Comparison of ENCODE assay signal across 2 worm cellular contexts in genomic region chrX:6656251-6656650, ce11.
TF ChIP-seq lines count a peak whose summit lies in the region.

No protein-coding gene starts in this region.

TF ChIP-seq in whole organism, L3 larva, 47 proteins besides CTCF, POLR2A, EP300 and RAD21:
- TF ChIP-seq hmg-11 (tag; optimal IDR thresholded peaks at IDR 0.05; lab: Kevin White, UChicago), result no peak
- TF ChIP-seq pqm-1 (tag; optimal IDR thresholded peaks at IDR 0.05; lab: Kevin White, UChicago), result peak; percentile 60
- TF ChIP-seq nhr-76 (tag; optimal IDR thresholded peaks at IDR 0.05; lab: Kevin White, UChicago), result no peak
- TF ChIP-seq elt-3 (tag; optimal IDR thresholded peaks at IDR 0.05; lab: Kevin White, UChicago), result no peak
- no peak for TF ChIP-seq lsy-12 (tag; optimal IDR thresholded peaks at IDR 0.05; lab: Kevin White, UChicago)
- no peak for TF ChIP-seq mml-1 (tag; optimal IDR thresholded peaks at IDR 0.05; lab: Kevin White, UChicago)
- TF ChIP-seq zag-1 (tag; optimal IDR thresholded peaks at IDR 0.05; lab: Kevin White, UChicago), result no peak
- TF ChIP-seq elt-1 (tag; optimal IDR thresholded peaks at IDR 0.05; lab: Kevin White, UChicago), result no peak
- no peak for TF ChIP-seq fkh-10 (GFP tag; optimal IDR thresholded peaks at IDR 0.05; lab: Kevin White, UChicago)
- no peak for TF ChIP-seq ama-1 (optimal IDR thresholded peaks at IDR 0.05; lab: Kevin White, UChicago)
- no peak for TF ChIP-seq fos-1 (tag; optimal IDR thresholded peaks at IDR 0.05; lab: Kevin White, UChicago)
- no peak for TF ChIP-seq egl-27 (tag; optimal IDR thresholded peaks at IDR 0.05; lab: Kevin White, UChicago)
- TF ChIP-seq nhr-77 (tag; optimal IDR thresholded peaks at IDR 0.05; lab: Kevin White, UChicago), result no peak
- TF ChIP-seq aly-2 (tag; optimal IDR thresholded peaks at IDR 0.05; lab: Kevin White, UChicago), result no peak
- TF ChIP-seq mdl-1 (tag; optimal IDR thresholded peaks at IDR 0.05; lab: Kevin White, UChicago), result no peak
- TF ChIP-seq ZK546.5 (tag; optimal IDR thresholded peaks at IDR 0.05; lab: Kevin White, UChicago), result no peak
- no peak for TF ChIP-seq ceh-28 (tag; optimal IDR thresholded peaks at IDR 0.05; lab: Kevin White, UChicago)
- TF ChIP-seq pha-4 (tag; optimal IDR thresholded peaks at IDR 0.05; lab: Kevin White, UChicago), result peak; percentile 50
- TF ChIP-seq unc-62 (GFP tag; optimal IDR thresholded peaks at IDR 0.05; lab: Kevin White, UChicago), result no peak
- no peak for TF ChIP-seq sea-2 (GFP tag; optimal IDR thresholded peaks at IDR 0.05; lab: Kevin White, UChicago)
- TF ChIP-seq daf-12 (tag; optimal IDR thresholded peaks at IDR 0.05; lab: Kevin White, UChicago), result no peak
- peak; percentile 16 for TF ChIP-seq elt-2 (tag; optimal IDR thresholded peaks at IDR 0.05; lab: Kevin White, UChicago)
- no peak for TF ChIP-seq nhr-11 (tag; optimal IDR thresholded peaks at IDR 0.05; lab: Kevin White, UChicago)
- TF ChIP-seq ztf-4 (tag; optimal IDR thresholded peaks at IDR 0.05; lab: Kevin White, UChicago), result no peak
- no peak for TF ChIP-seq ceh-16 (tag; optimal IDR thresholded peaks at IDR 0.05; lab: Kevin White, UChicago)
- TF ChIP-seq fkh-2 (tag; optimal IDR thresholded peaks at IDR 0.05; lab: Kevin White, UChicago), result no peak

TF ChIP-seq in whole organism, L4 larva, 104 proteins besides CTCF, POLR2A, EP300 and RAD21:
- TF ChIP-seq aly-2 (tag; optimal IDR thresholded peaks at IDR 0.05; lab: Kevin White, UChicago) (no peak), nhr-28 (tag; optimal IDR thresholded peaks at IDR 0.05; lab: Kevin White, UChicago) (peak; percentile 26), aha-1 (tag; lab: Kevin White, UChicago) (peak; percentile 33), dve-1 (tag; optimal IDR thresholded peaks at IDR 0.05; lab: Kevin White, UChicago; ENCODE audit: insufficient read depth) (peak; percentile 0), pha-4 (GFP tag; IDR thresholded peaks at IDR 0.05; lab: Robert Waterston, UW) (no peak), pha-4 (tag; optimal IDR thresholded peaks at IDR 0.05; lab: Kevin White, UChicago) (peak; percentile 17), php-3 (GFP tag; IDR thresholded peaks at IDR 0.05; lab: Robert Waterston, UW) (peak; percentile 82), madf-5 (GFP tag; IDR thresholded peaks at IDR 0.05; lab: Robert Waterston, UW) (no peak), daf-12 (tag; optimal IDR thresholded peaks at IDR 0.05; lab: Kevin White, UChicago) (no peak)

Comparison
In these comparisons a context has a peak if more than half of its experiments do, and no peak if none do; other contexts are left out.
1. Of the 28 proteins assayed by ChIP-seq in both whole organism, L4 larva and whole organism, L3 larva: peak only in whole organism, L4 larva: nhr-28; only in whole organism, L3 larva: pqm-1; in both: none; in neither: 25; mixed calls (peak in some experiments, not most) for 1.